Fruit fly (Drosophila melanogaster) whole organism, embryonic: ENCODE measurements around the gene Mlc-c.

Source experiments
- BEAF-32 ChIP-seq: fragments of 200-800 bp; sonication (Bioruptor generic); optimal IDR thresholded peaks from 3 replicates; lab custom pipeline; 2017; ENCODE audit warnings: missing biosample characterization, missing genetic modification characterization, mild to moderate bottlenecking, moderate library complexity, missing genetic modification reagents
- CG10654 ChIP-seq: fragments of 200-800 bp; sonication (Bioruptor generic); optimal IDR thresholded peaks from 2 replicates; lab custom pipeline; 2016; ENCODE audit warnings: missing biosample characterization, missing genetic modification characterization
- CG10979 ChIP-seq: fragments of 200-800 bp; sonication (Bioruptor generic); optimal IDR thresholded peaks from 2 replicates; lab custom pipeline; 2018; ENCODE audit warnings: missing biosample characterization, mild to moderate bottlenecking, missing genetic modification characterization, moderate library complexity
- CG11560 ChIP-seq: fragments of 200-800 bp; sonication (Bioruptor generic); IDR thresholded peaks from 3 replicates; pipeline ENCODE4 v1.3.6; 2022; ENCODE audit warnings: missing biosample characterization, missing genetic modification characterization
- CG1233 ChIP-seq: fragments of 200-800 bp; sonication (Bioruptor generic); optimal IDR thresholded peaks from 4 replicates; lab custom pipeline; 2018; ENCODE audit warnings: missing biosample characterization, mild to moderate bottlenecking, missing genetic modification characterization
- CG12659 ChIP-seq: fragments of 200-800 bp; sonication (Bioruptor generic); optimal IDR thresholded peaks from 3 replicates; lab custom pipeline; 2017; ENCODE audit warnings: mild to moderate bottlenecking, missing biosample characterization, missing genetic modification reagents, missing genetic modification characterization
- CG12744 ChIP-seq: fragments of 200-800 bp; sonication (Bioruptor generic); optimal IDR thresholded peaks from 2 replicates; lab custom pipeline; 2016; ENCODE audit warnings: missing biosample characterization, missing genetic modification characterization
- CG14860 ChIP-seq: fragments of 200-800 bp; sonication (Bioruptor generic); IDR thresholded peaks from 3 replicates; pipeline ENCODE4 v1.3.6; 2022; ENCODE audit warnings: missing biosample characterization, missing genetic modification characterization; ENCODE audit not compliant: partially characterized antibody
- CG1529 ChIP-seq: fragments of 200-800 bp; sonication (Bioruptor generic); optimal IDR thresholded peaks from 3 replicates; lab custom pipeline; 2018; ENCODE audit warnings: missing biosample characterization, missing genetic modification characterization
- CG17328 ChIP-seq: fragments of 200-800 bp; sonication (Bioruptor generic); IDR thresholded peaks from 2 replicates; pipeline ENCODE4 v1.3.6; 2022; ENCODE audit warnings: missing biosample characterization, missing genetic modification characterization
- CG3726 ChIP-seq: fragments of 200-800 bp; sonication (Bioruptor generic); IDR thresholded peaks from 3 replicates; pipeline ENCODE4, ENCODE4 v1.3.6; 2022; ENCODE audit warnings: missing biosample characterization, missing genetic modification characterization
- CG3838 ChIP-seq: fragments of 200-800 bp; sonication (Bioruptor generic); optimal IDR thresholded peaks from 3 replicates; lab custom pipeline; 2016; ENCODE audit warnings: missing biosample characterization, missing genetic modification characterization
- CG6175 ChIP-seq: fragments of 200-800 bp; sonication (Bioruptor generic); IDR thresholded peaks from 3 replicates; pipeline ENCODE4 v1.3.6; 2022; ENCODE audit warnings: missing biosample characterization, missing genetic modification characterization
- CG6254 ChIP-seq: fragments of 200-800 bp; sonication (Bioruptor generic); optimal IDR thresholded peaks from 3 replicates; lab custom pipeline; 2017; ENCODE audit warnings: mild to moderate bottlenecking, missing biosample characterization, missing genetic modification reagents, missing genetic modification characterization
- CG7271 ChIP-seq: fragments of 200-800 bp; sonication (Bioruptor generic); optimal IDR thresholded peaks from 2 replicates; lab custom pipeline; 2018; ENCODE audit warnings: missing biosample characterization, mild to moderate bottlenecking, missing genetic modification characterization, moderate library complexity
- CG7372 ChIP-seq: fragments of 200-800 bp; sonication (Bioruptor generic); IDR thresholded peaks from 2 replicates; pipeline ENCODE4 v1.3.6; 2022; ENCODE audit warnings: missing biosample characterization, missing genetic modification characterization
- CG8359 ChIP-seq: fragments of 200-800 bp; sonication (Bioruptor generic); optimal IDR thresholded peaks from 2 replicates; lab custom pipeline; 2017; ENCODE audit warnings: missing biosample characterization, mild to moderate bottlenecking, missing genetic modification characterization, borderline replicate concordance
- CTCF ChIP-seq: fragments of 200-800 bp; sonication (Bioruptor generic); optimal IDR thresholded peaks from 2 replicates; lab custom pipeline; 2017; ENCODE audit warnings: missing biosample characterization, mild to moderate bottlenecking, missing genetic modification characterization, moderate library complexity
- CoRest ChIP-seq: fragments of 200-800 bp; sonication (Bioruptor generic); optimal IDR thresholded peaks from 3 replicates; lab custom pipeline; 2018; ENCODE audit warnings: missing biosample characterization, mild to moderate bottlenecking, missing genetic modification characterization, moderate library complexity
- HHEX ChIP-seq: fragments of 200-800 bp; sonication (Bioruptor generic); optimal IDR thresholded peaks from 3 replicates; lab custom pipeline; 2017; ENCODE audit warnings: missing biosample characterization, mild to moderate bottlenecking, missing genetic modification characterization, missing genetic modification reagents
- HLHmδ ChIP-seq: fragments of 200-800 bp; sonication (Bioruptor generic); optimal IDR thresholded peaks from 2 replicates; lab custom pipeline; 2018; ENCODE audit warnings: missing biosample characterization, mild to moderate bottlenecking, missing genetic modification characterization, moderate library complexity
- Hsf ChIP-seq: fragments of 200-800 bp; sonication (Bioruptor generic); optimal IDR thresholded peaks from 3 replicates; lab custom pipeline; 2016; ENCODE audit warnings: missing biosample characterization, missing genetic modification characterization
- Meics ChIP-seq: fragments of 200-800 bp; sonication (Bioruptor generic); optimal IDR thresholded peaks from 2 replicates; lab custom pipeline; 2017; ENCODE audit warnings: missing biosample characterization, mild to moderate bottlenecking, missing genetic modification characterization
- Nf-YC ChIP-seq: fragments of 200-800 bp; optimal IDR thresholded peaks from 3 replicates; lab custom pipeline; 2019; ENCODE audit warnings: missing biosample characterization, mild to moderate bottlenecking, missing genetic modification characterization, moderate library complexity
- Ptx1 ChIP-seq: fragments of 200-800 bp; sonication (Bioruptor generic); IDR thresholded peaks from 2 replicates; pipeline ENCODE4 v1.3.6; 2022; ENCODE audit warnings: missing biosample characterization, missing genetic modification characterization
- Scr ChIP-seq: fragments of 200-800 bp; sonication (Bioruptor generic); IDR thresholded peaks from 2 replicates; pipeline ENCODE4 v1.3.6; 2022; ENCODE audit warnings: missing biosample characterization, missing genetic modification characterization; ENCODE audit not compliant: partially characterized antibody
- Usf ChIP-seq: fragments of 200-800 bp; sonication (Bioruptor generic); optimal IDR thresholded peaks from 2 replicates; lab custom pipeline; 2017; ENCODE audit warnings: missing genotype, missing biosample characterization, missing genetic modification characterization
- Xbp1 ChIP-seq: fragments of 200-800 bp; sonication (Bioruptor generic); optimal IDR thresholded peaks from 3 replicates; lab custom pipeline; 2016; ENCODE audit warnings: missing biosample characterization, mild to moderate bottlenecking, missing genetic modification characterization
- YL-1 ChIP-seq: fragments of 200-800 bp; sonication (Bioruptor generic); optimal IDR thresholded peaks from 3 replicates; lab custom pipeline; 2017; ENCODE audit warnings: missing biosample characterization, mild to moderate bottlenecking, missing genetic modification characterization
- aop ChIP-seq: fragments of 200-800 bp; sonication (Bioruptor generic); IDR thresholded peaks from 2 replicates; pipeline ENCODE4 v1.3.6; 2022; ENCODE audit warnings: missing biosample characterization, missing genetic modification characterization
- bowl ChIP-seq: fragments of 200-800 bp; sonication (Bioruptor generic); IDR thresholded peaks from 2 replicates; pipeline ENCODE4 v1.3.6; 2022; ENCODE audit warnings: missing biosample characterization, missing genetic modification characterization
- bsh ChIP-seq, 2 experiments: fragments of 200-800 bp; sonication (Bioruptor generic); optimal IDR thresholded peaks; 2 replicates each; lab custom pipeline; 2017 to 2018; ENCODE audit warnings: mild to moderate bottlenecking in 2 of 2, missing biosample characterization in 2 of 2, missing genetic modification characterization in 2 of 2, moderate library complexity in 1 of 2
- croc ChIP-seq: fragments of 200-800 bp; sonication (Bioruptor generic); conservative IDR thresholded peaks from 3 replicates; pipeline ENCODE4 v1.3.6; 2022; ENCODE audit warnings: missing biosample characterization, missing genetic modification characterization
- crol ChIP-seq: fragments of 200-800 bp; sonication (Bioruptor generic); IDR thresholded peaks from 2 replicates; pipeline ENCODE4 v1.3.6; 2022; ENCODE audit warnings: missing biosample characterization, missing genetic modification characterization
- gce ChIP-seq: fragments of 200-800 bp; sonication (Bioruptor generic); IDR thresholded peaks from 3 replicates; pipeline ENCODE4 v1.3.6; 2022; ENCODE audit warnings: missing biosample characterization, missing genetic modification characterization
- gt ChIP-seq: fragments of 200-800 bp; sonication (Bioruptor generic); IDR thresholded peaks from 2 replicates; pipeline ENCODE4 v1.3.6; 2022; ENCODE audit warnings: missing biosample characterization, missing genetic modification characterization
- h ChIP-seq: fragments of >200 bp; optimal IDR thresholded peaks from 2 replicates; lab custom pipeline; 2017
- ken ChIP-seq: fragments of 200-800 bp; sonication (Bioruptor generic); IDR thresholded peaks from 3 replicates; pipeline ENCODE4 v1.3.6; 2022; ENCODE audit warnings: missing biosample characterization, missing genetic modification characterization
- maf-S ChIP-seq: fragments of 200-800 bp; sonication (Bioruptor generic); optimal IDR thresholded peaks from 2 replicates; lab custom pipeline; 2016; ENCODE audit warnings: missing biosample characterization, missing genetic modification characterization
- nau ChIP-seq: fragments of 200-800 bp; sonication (Bioruptor generic); optimal IDR thresholded peaks from 3 replicates; lab custom pipeline; 2017; ENCODE audit warnings: missing biosample characterization, mild to moderate bottlenecking, missing genetic modification characterization, missing genetic modification reagents
- peb ChIP-seq: fragments of 200-800 bp; sonication (Bioruptor generic); IDR thresholded peaks from 2 replicates; pipeline ENCODE4 v1.3.6; 2022; ENCODE audit warnings: missing biosample characterization, missing genetic modification characterization
- phol ChIP-seq: fragments of 200-800 bp; sonication (Bioruptor generic); optimal IDR thresholded peaks from 3 replicates; lab custom pipeline; 2018; ENCODE audit warnings: missing biosample characterization, mild to moderate bottlenecking, missing genetic modification characterization, moderate library complexity
- sens ChIP-seq: fragments of 200-800 bp; sonication (Bioruptor generic); peaks from one replicate; lab custom pipeline; 2016; ENCODE audit warnings: missing biosample characterization, missing genetic modification characterization
- seq ChIP-seq: fragments of 200-800 bp; sonication (Bioruptor generic); IDR thresholded peaks from 2 replicates; pipeline ENCODE4 v1.3.6; 2022; ENCODE audit warnings: missing biosample characterization, missing genetic modification characterization
- sima ChIP-seq: fragments of 200-800 bp; sonication (Bioruptor generic); optimal IDR thresholded peaks from 2 replicates; lab custom pipeline; 2016; ENCODE audit warnings: missing biosample characterization, missing genetic modification characterization
- stwl ChIP-seq: fragments of 200-800 bp; sonication (Bioruptor generic); optimal IDR thresholded peaks from 3 replicates; lab custom pipeline; 2018; ENCODE audit warnings: missing biosample characterization, mild to moderate bottlenecking, missing genetic modification characterization, moderate library complexity
- sug ChIP-seq: fragments of 200-800 bp; optimal IDR thresholded peaks from 2 replicates; lab custom pipeline; 2019; ENCODE audit warnings: missing biosample characterization, mild to moderate bottlenecking, missing genetic modification characterization, moderate library complexity
- tio ChIP-seq: fragments of 200-800 bp; sonication (Bioruptor generic); optimal IDR thresholded peaks from 2 replicates; lab custom pipeline; 2017; ENCODE audit warnings: missing biosample characterization, missing genetic modification characterization, inconsistent platforms
- tup ChIP-seq: fragments of 200-800 bp; sonication (Bioruptor generic); optimal IDR thresholded peaks from 2 replicates; lab custom pipeline; 2016; ENCODE audit warnings: missing biosample characterization, mild to moderate bottlenecking, missing genetic modification characterization, moderate library complexity
- unc-4 ChIP-seq: fragments of 200-800 bp; sonication (Bioruptor generic); IDR thresholded peaks from 2 replicates; pipeline ENCODE4 v1.3.6; 2022; ENCODE audit warnings: missing biosample characterization, missing genetic modification characterization; ENCODE audit not compliant: partially characterized antibody
- z ChIP-seq: fragments of 200-800 bp; sonication (Bioruptor generic); IDR thresholded peaks from 3 replicates; pipeline ENCODE4 v1.3.6; 2022; ENCODE audit warnings: missing biosample characterization, missing genetic modification characterization

Gene Mlc-c

dm6 chrX:5648437-5648959 lies 26.2 kb upstream of the Mlc-c start, which contains the start of gene OtopLa (continued):
- TF ChIP-seq CG3838 (GFP tag; lab: Kevin White, UChicago) (peak; percentile 18), crol (peak; percentile 62), ken (GFP tag; lab: Robert Waterston, UW) (peak; percentile 89), CG1233 (GFP tag; lab: Kevin White, UChicago) (peak; percentile 75), nau (GFP tag; lab: Kevin White, UChicago) (no peak), Nf-YC (tag; lab: Kevin White, UChicago) (no peak), CG6175 (GFP tag; lab: Robert Waterston, UW) (peak; percentile 50; the same call in 1 of the 3 replicates), YL-1 (peak; percentile 7), CG6254 (GFP tag; lab: Kevin White, UChicago) (peak; percentile 78), CG7271 (peak; percentile 2), CTCF (GFP tag; lab: Kevin White, UChicago) (peak; percentile 52), bsh (GFP tag; optimal IDR thresholded peaks at IDR 0.05; lab: Kevin White, UChicago) (peak; percentile 8 to 90), bowl (GFP tag; lab: Robert Waterston, UW) (peak; percentile 77), Xbp1 (GFP tag; lab: Kevin White, UChicago) (peak; percentile 87), unc-4 (no peak), z (GFP tag; lab: Robert Waterston, UW) (0 out of 3 replicates have a peak, but pooled peaks have one; percentile 18), phol (tag; lab: Kevin White, UChicago) (peak; percentile 87), tio (GFP tag; lab: Kevin White, UChicago) (peak; percentile 64), CG8359 (GFP tag; lab: Kevin White, UChicago) (peak; percentile 58), CG10979 (tag; lab: Kevin White, UChicago) (peak; percentile 88), HLHmδ (GFP tag; lab: Kevin White, UChicago) (no peak), CoRest (peak; percentile 75), CG14860 (no peak), CG17328 (GFP tag; lab: Robert Waterston, UW) (peak; percentile 91), stwl (tag; lab: Kevin White, UChicago) (peak; percentile 9), sima (GFP tag; lab: Kevin White, UChicago) (peak; percentile 54), sens (GFP tag; lab: Kevin White, UChicago) (peak; percentile 99), Scr (GFP tag; lab: Robert Waterston, UW) (no peak), Meics (peak; percentile 82), gt (GFP tag; lab: Robert Waterston, UW) (peak; percentile 53; the same call in 1 of the 2 replicates), croc (GFP tag; lab: Robert Waterston, UW) (peak; percentile 79), CG1529 (GFP tag; lab: Kevin White, UChicago) (peak; percentile 78), gce (GFP tag; lab: Robert Waterston, UW) (peak; percentile 64; the same call in 2 of the 3 replicates), Hsf (GFP tag; lab: Kevin White, UChicago) (peak; percentile 82), CG11560 (tag; lab: Robert Waterston, UW) (0 out of 3 replicates have a peak, but pooled peaks have one; percentile 63), HHEX (GFP tag; lab: Kevin White, UChicago) (peak; percentile 73), maf-S (peak; percentile 56), tup (peak; percentile 64), CG10654 (GFP tag; lab: Kevin White, UChicago) (peak; percentile 73), BEAF-32 (GFP tag; lab: Kevin White, UChicago) (no peak), seq (peak; percentile 83), peb (GFP tag; lab: Robert Waterston, UW) (peak; percentile 80), Usf (GFP tag; lab: Kevin White, UChicago) (peak; percentile 25), CG3726 (peak; percentile 69; the same call in 2 of the 3 replicates), aop (peak; percentile 79), CG12659 (GFP tag; lab: Kevin White, UChicago) (peak; percentile 78), sug (peak; percentile 45), h (lab: Kevin White, UChicago) (no peak), CG12744 (GFP tag; lab: Kevin White, UChicago) (peak; percentile 52), Ptx1 (GFP tag; lab: Robert Waterston, UW) (peak; percentile 88), CG7372 (peak; percentile 69; the same call in 1 of the 2 replicates)
